Worm (Caenorhabditis elegans): ENCODE results near the gene F46C3.2.

DNA sequence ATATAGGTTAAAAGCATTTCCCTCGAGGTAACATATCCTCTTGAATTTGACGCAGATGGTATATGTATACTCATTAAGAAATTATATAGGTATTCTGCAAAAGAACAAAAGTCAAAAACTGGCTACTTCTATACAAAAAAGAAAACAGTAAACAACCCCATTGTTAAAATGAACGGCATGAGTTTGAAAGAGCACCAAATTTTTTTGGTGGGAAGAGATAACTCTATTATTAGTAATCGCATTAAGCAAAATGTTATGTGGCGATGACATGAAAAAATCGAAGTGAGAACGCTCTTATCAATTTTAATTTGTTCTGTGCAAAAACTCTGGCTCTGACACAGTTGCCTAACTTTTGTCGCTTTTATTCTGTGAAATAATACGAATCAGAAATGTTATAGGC lies at the start of gene F46C3.2:
- TF ChIP-seq ztf-11 (tag; optimal IDR thresholded peaks at IDR 0.05) (no peak), vab-15 (tag; optimal IDR thresholded peaks at IDR 0.05) (no peak), nhr-28 (tag; optimal IDR thresholded peaks at IDR 0.05) (no peak)

Measured in whole organism, L1 larva.